Fruit fly (Drosophila melanogaster) S2 (cell line): ENCODE measurements around the gene SclA.

ENCODE experiments used
- CG8478 ChIP-seq: fragments of >200 bp; optimal IDR thresholded peaks from 2 replicates; lab custom pipeline; 2018
- CTCF ChIP-seq, 2 experiments: fragments of >200 bp; optimal IDR thresholded peaks; 2 replicates each; lab custom pipeline; 2018

dm6 chr2L:16826872-16827506 lies 10.8 kb upstream of the SclA start, which contains the start of gene AspRS-m:
- TF ChIP-seq CTCF (optimal IDR thresholded peaks at IDR 0.05; lab: Kevin White, UChicago) (no peak), CG8478 (lab: Kevin White, UChicago) (no peak)
